Fruit fly (Drosophila melanogaster): ENCODE data around the gene ND-ACP.

ND-ACP gene

dm6 chr3L:1366879-1367650, 37.3 kb downstream of the ND-ACP start:
- TF ChIP-seq CG10669 (GFP tag; optimal IDR thresholded peaks at IDR 0.05) (no peak), CG11902 (GFP tag; optimal IDR thresholded peaks at IDR 0.05) (no peak), CG11294 (GFP tag; IDR thresholded peaks at IDR 0.05) (no peak), CG1621 (tag; optimal IDR thresholded peaks at IDR 0.05) (peak; percentile 47), cyc (GFP tag; optimal IDR thresholded peaks at IDR 0.05) (no peak), OdsH (GFP tag; optimal IDR thresholded peaks at IDR 0.05) (no peak), CG6276 (GFP tag; optimal IDR thresholded peaks at IDR 0.05) (no peak), esn (GFP tag; optimal IDR thresholded peaks at IDR 0.05) (no peak), vri (GFP tag; optimal IDR thresholded peaks at IDR 0.05) (no peak), lz (GFP tag; optimal IDR thresholded peaks at IDR 0.05) (no peak), Sox14 (GFP tag; optimal IDR thresholded peaks at IDR 0.05) (no peak), fd59A (GFP tag; optimal IDR thresholded peaks at IDR 0.05) (no peak), CG16779 (tag; optimal IDR thresholded peaks at IDR 0.05) (no peak), fd85E (GFP tag; optimal IDR thresholded peaks at IDR 0.05) (no peak), ss (GFP tag; optimal IDR thresholded peaks at IDR 0.05) (peak; percentile 69 to 72), CG6163 (GFP tag; IDR thresholded peaks at IDR 0.05) (peak; percentile 86), CG15336 (GFP tag; IDR thresholded peaks at IDR 0.05) (peak; percentile 56), CG8319 (GFP tag; optimal IDR thresholded peaks at IDR 0.05) (no peak), CG11762 (GFP tag; optimal IDR thresholded peaks at IDR 0.05; ENCODE audit: insufficient read depth) (no peak), Sox15 (GFP tag; optimal IDR thresholded peaks at IDR 0.05) (no peak), net (GFP tag; optimal IDR thresholded peaks at IDR 0.05) (no peak), Hr39 (GFP tag; optimal IDR thresholded peaks at IDR 0.05) (no peak), Eip75B (GFP tag; optimal IDR thresholded peaks at IDR 0.05) (no peak), Smox (GFP tag; optimal IDR thresholded peaks at IDR 0.05) (no peak), spab (GFP tag; optimal IDR thresholded peaks at IDR 0.05) (no peak), CG6854 (GFP tag; optimal IDR thresholded peaks at IDR 0.05) (no peak), Lpt (GFP tag; optimal IDR thresholded peaks at IDR 0.05) (no peak), fkh (GFP tag; optimal IDR thresholded peaks at IDR 0.05) (no peak), CG9139 (GFP tag; optimal IDR thresholded peaks at IDR 0.05) (peak; percentile 25), Ets96B (tag; optimal IDR thresholded peaks at IDR 0.05) (no peak), dsx (GFP tag; optimal IDR thresholded peaks at IDR 0.05; ENCODE audit: poor library complexity, severe bottlenecking) (peak; percentile 96), CG3919 (GFP tag; optimal IDR thresholded peaks at IDR 0.05) (no peak), CG8119 (GFP tag; IDR thresholded peaks at IDR 0.05) (peak; percentile 58), Eip93F (GFP tag; optimal IDR thresholded peaks at IDR 0.05) (no peak), CG31627 (GFP tag; optimal IDR thresholded peaks at IDR 0.05) (no peak), CG3032 (tag; optimal IDR thresholded peaks at IDR 0.05) (no peak), achi (GFP tag; optimal IDR thresholded peaks at IDR 0.05) (no peak), CG6808 (GFP tag; optimal IDR thresholded peaks at IDR 0.05) (peak; percentile 3), svp (GFP tag) (no peak), topi (GFP tag; optimal IDR thresholded peaks at IDR 0.05) (no peak), CG32006 (GFP tag; optimal IDR thresholded peaks at IDR 0.05) (peak; percentile 16), eg (GFP tag; IDR thresholded peaks at IDR 0.05) (peak; percentile 79), salr (GFP tag; optimal IDR thresholded peaks at IDR 0.05) (no peak), Gug (GFP tag; IDR thresholded peaks at IDR 0.05) (no peak), CG10631 (GFP tag; optimal IDR thresholded peaks at IDR 0.05) (no peak), acj6 (GFP tag; optimal IDR thresholded peaks at IDR 0.05) (no peak), CG4318 (GFP tag; optimal IDR thresholded peaks at IDR 0.05) (no peak), Eip78C (GFP tag) (peak; percentile 28), pdm3 (GFP tag; optimal IDR thresholded peaks at IDR 0.05) (no peak)

Measured in whole organism, prepupa.